Fruit fly (Drosophila melanogaster): Measurements from ENCODE around the gene jp.

jp gene

dm6 chr2L:9613922-9614321, 47.4 kb upstream of the jp start (continued):
- TF ChIP-seq amos (GFP tag; IDR thresholded peaks at IDR 0.05; ENCODE audit: partially characterized antibody) (no peak), CG17186 (GFP tag; optimal IDR thresholded peaks at IDR 0.05) (no peak), CG31365 (tag; optimal IDR thresholded peaks at IDR 0.05) (no peak), CG2202 (tag; optimal IDR thresholded peaks at IDR 0.05) (no peak), klu (GFP tag; IDR thresholded peaks at IDR 0.05) (no peak), CG6765 (GFP tag; optimal IDR thresholded peaks at IDR 0.05) (no peak), Hey (tag; optimal IDR thresholded peaks at IDR 0.05) (no peak), nom (GFP tag; optimal IDR thresholded peaks at IDR 0.05) (no peak), sna (GFP tag; IDR thresholded peaks at IDR 0.05; ENCODE audit: partially characterized antibody) (no peak), Nf-YC (tag; optimal IDR thresholded peaks at IDR 0.05) (no peak), Mes4 (GFP tag; optimal IDR thresholded peaks at IDR 0.05) (no peak), az2 (GFP tag; optimal IDR thresholded peaks at IDR 0.05) (peak; percentile 23), ewg (GFP tag; optimal IDR thresholded peaks at IDR 0.05) (no peak), bcd (GFP tag; optimal IDR thresholded peaks at IDR 0.05) (peak; percentile 27), HmgD (GFP tag; optimal IDR thresholded peaks at IDR 0.05) (no peak), CG2199 (GFP tag; IDR thresholded peaks at IDR 0.05) (peak; percentile 75; the same call in 1 of the 3 replicates), CG6683 (GFP tag; optimal IDR thresholded peaks at IDR 0.05) (no peak), H2.0 (GFP tag; IDR thresholded peaks at IDR 0.05) (peak; percentile 11; the same call in 1 of the 2 replicates), fd96Cb (tag; optimal IDR thresholded peaks at IDR 0.05) (no peak), dpn (GFP tag; optimal IDR thresholded peaks at IDR 0.05) (no peak), Xrp1 (GFP tag; IDR thresholded peaks at IDR 0.05) (peak; percentile 47), Lim3 (GFP tag; IDR thresholded peaks at IDR 0.05) (no peak), CG4854 (GFP tag; optimal IDR thresholded peaks at IDR 0.05) (no peak), CG11093 (GFP tag; IDR thresholded peaks at IDR 0.05) (no peak), CkIIα-i1 (GFP tag; IDR thresholded peaks at IDR 0.05) (no peak), h (optimal IDR thresholded peaks at IDR 0.05) (no peak), gcm (GFP tag; optimal IDR thresholded peaks at IDR 0.05) (peak; percentile 17), CG7839 (tag; optimal IDR thresholded peaks at IDR 0.05) (peak; percentile 19), btn (GFP tag; optimal IDR thresholded peaks at IDR 0.05) (no peak), rib (GFP tag; IDR thresholded peaks at IDR 0.05) (no peak), zfh2 (GFP tag; optimal IDR thresholded peaks at IDR 0.05) (no peak), CG14014 (GFP tag; IDR thresholded peaks at IDR 0.05) (no peak), al (GFP tag; IDR thresholded peaks at IDR 0.05) (no peak; the same call in 1 of the 2 replicates), CG11247 (GFP tag; IDR thresholded peaks at IDR 0.05) (no peak), TFAM (GFP tag; optimal IDR thresholded peaks at IDR 0.05) (no peak), yki (optimal IDR thresholded peaks at IDR 0.05) (no peak), chinmo (GFP tag; IDR thresholded peaks at IDR 0.05; ENCODE audit: partially characterized antibody) (no peak), CG6854 (GFP tag; optimal IDR thresholded peaks at IDR 0.05) (peak; percentile 6), Dip3 (GFP tag; optimal IDR thresholded peaks at IDR 0.05) (no peak), unpg (GFP tag; optimal IDR thresholded peaks at IDR 0.05) (peak; percentile 25), seq (GFP tag; IDR thresholded peaks at IDR 0.05) (0 out of 2 replicates have a peak, but pooled peaks have one; percentile 8), chm (GFP tag; IDR thresholded peaks at IDR 0.05) (no peak), Hr39 (optimal IDR thresholded peaks at IDR 0.05) (no peak), CG16779 (GFP tag; IDR thresholded peaks at IDR 0.05) (no peak), pb (GFP tag; optimal IDR thresholded peaks at IDR 0.05) (no peak), wdn (GFP tag; IDR thresholded peaks at IDR 0.05) (no peak), ato (GFP tag; IDR thresholded peaks at IDR 0.05; ENCODE audit: partially characterized antibody) (no peak), CG12744 (GFP tag; optimal IDR thresholded peaks at IDR 0.05) (no peak), HmgZ (tag; optimal IDR thresholded peaks at IDR 0.05) (peak; percentile 29), CG12071 (GFP tag; optimal IDR thresholded peaks at IDR 0.05) (no peak), disco-r (GFP tag; optimal IDR thresholded peaks at IDR 0.05) (no peak), CG13424 (tag; optimal IDR thresholded peaks at IDR 0.05) (no peak), Ravus (GFP tag; IDR thresholded peaks at IDR 0.05) (no peak)

Measured in whole organism, embryonic.